Worm (Caenorhabditis elegans): ENCODE data around the gene F09C6.12.

The F09C6.12 gene

DNA sequence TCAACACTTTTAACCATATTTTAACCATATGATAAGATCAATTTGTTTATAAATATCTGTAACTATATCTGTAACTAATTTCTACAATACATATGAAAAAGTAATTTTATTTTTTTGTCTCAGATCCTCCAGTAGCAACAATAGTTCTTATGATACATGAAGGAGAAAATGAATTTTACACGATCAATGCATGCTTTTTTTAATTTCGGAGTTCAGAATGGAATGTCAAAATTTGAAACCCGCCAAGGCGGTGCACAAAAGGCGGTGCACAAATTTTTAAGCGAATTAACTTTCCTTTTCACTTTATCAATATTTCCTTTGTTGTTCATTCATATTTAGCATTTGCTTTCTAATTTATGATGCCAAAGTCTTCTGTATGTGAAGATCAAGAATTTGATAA, 39.7 kb upstream of the F09C6.12 start, which contains the start of gene clec-25:
Gene clec-25 (plus strand): TSS at position 301 of the 400 bp plus-strand sequence.
- TF ChIP-seq elt-1 (tag; optimal IDR thresholded peaks at IDR 0.05) (no peak), aly-2 (tag; optimal IDR thresholded peaks at IDR 0.05) (no peak), elt-3 (tag; optimal IDR thresholded peaks at IDR 0.05) (no peak), lin-39 (tag; optimal IDR thresholded peaks at IDR 0.05) (no peak), unc-62 (GFP tag; optimal IDR thresholded peaks at IDR 0.05) (no peak), sea-2 (GFP tag; optimal IDR thresholded peaks at IDR 0.05) (no peak), elt-2 (tag; optimal IDR thresholded peaks at IDR 0.05) (no peak), ZK546.5 (tag; optimal IDR thresholded peaks at IDR 0.05) (no peak), eor-1 (tag; optimal IDR thresholded peaks at IDR 0.05) (no peak), ztf-4 (tag; optimal IDR thresholded peaks at IDR 0.05) (no peak), nhr-237 (tag; optimal IDR thresholded peaks at IDR 0.05) (no peak), lin-15B (tag; optimal IDR thresholded peaks at IDR 0.05) (no peak), zag-1 (tag; optimal IDR thresholded peaks at IDR 0.05) (no peak), ceh-16 (tag; optimal IDR thresholded peaks at IDR 0.05) (no peak), nhr-67 (tag; optimal IDR thresholded peaks at IDR 0.05) (no peak), ceh-82 (tag; optimal IDR thresholded peaks at IDR 0.05) (no peak)

DNA sequence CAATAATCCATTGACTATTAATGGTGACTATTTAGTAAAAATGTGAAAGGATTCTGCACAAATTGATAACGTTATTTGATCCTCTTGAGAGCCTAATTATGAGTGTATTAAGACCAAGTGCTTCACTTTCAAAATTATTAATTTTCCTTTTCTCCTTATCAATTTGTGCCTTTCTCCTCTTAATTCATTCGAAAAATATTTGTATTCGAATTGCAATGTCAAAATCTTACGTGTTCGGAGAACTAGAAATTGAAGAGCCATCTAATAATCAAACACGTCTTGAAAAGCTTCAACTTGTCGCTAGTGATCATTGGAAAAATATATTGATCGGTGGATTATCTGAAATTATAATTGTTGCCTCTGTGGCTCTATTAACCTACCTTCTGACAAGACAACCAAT, 34.2 kb upstream of the F09C6.12 start, which contains the start of the genes clec-36 and clec-26:
Gene clec-36 (minus strand): TSS at position 101 of the 400 bp plus-strand sequence.
Gene clec-26 (plus strand): TSS at position 114 of the 400 bp plus-strand sequence.
- TF ChIP-seq elt-2 (tag; optimal IDR thresholded peaks at IDR 0.05) (peak; percentile 27), egl-27 (tag; optimal IDR thresholded peaks at IDR 0.05) (no peak)

DNA sequence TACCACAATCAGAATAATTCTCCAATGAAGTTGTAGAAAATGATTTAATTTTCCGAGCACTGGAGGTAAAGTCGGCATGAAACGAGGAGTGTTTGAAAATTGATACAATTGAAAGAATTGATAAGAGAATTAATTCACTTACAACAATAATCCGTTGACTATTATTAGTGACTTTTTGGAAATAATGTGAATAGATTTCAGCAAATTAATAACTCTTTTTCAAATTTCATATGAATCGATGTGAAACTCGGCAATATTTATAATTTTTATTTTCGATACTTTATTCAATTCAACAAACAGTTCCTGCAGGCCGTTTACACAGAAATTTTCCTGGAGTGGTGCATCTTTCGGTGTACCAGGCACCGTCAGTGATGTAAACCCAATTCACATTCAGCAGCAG, 30.7 kb upstream of the F09C6.12 start, which contains the start of gene clec-37:
Gene clec-37 (minus strand): TSS at position 101 of the 400 bp plus-strand sequence.
- TF ChIP-seq nhr-67 (tag; optimal IDR thresholded peaks at IDR 0.05) (no peak), hmg-11 (tag; optimal IDR thresholded peaks at IDR 0.05) (no peak), ceh-82 (tag; optimal IDR thresholded peaks at IDR 0.05) (no peak), nfya-1 (tag; optimal IDR thresholded peaks at IDR 0.05; ENCODE audit: insufficient read depth) (no peak)

DNA sequence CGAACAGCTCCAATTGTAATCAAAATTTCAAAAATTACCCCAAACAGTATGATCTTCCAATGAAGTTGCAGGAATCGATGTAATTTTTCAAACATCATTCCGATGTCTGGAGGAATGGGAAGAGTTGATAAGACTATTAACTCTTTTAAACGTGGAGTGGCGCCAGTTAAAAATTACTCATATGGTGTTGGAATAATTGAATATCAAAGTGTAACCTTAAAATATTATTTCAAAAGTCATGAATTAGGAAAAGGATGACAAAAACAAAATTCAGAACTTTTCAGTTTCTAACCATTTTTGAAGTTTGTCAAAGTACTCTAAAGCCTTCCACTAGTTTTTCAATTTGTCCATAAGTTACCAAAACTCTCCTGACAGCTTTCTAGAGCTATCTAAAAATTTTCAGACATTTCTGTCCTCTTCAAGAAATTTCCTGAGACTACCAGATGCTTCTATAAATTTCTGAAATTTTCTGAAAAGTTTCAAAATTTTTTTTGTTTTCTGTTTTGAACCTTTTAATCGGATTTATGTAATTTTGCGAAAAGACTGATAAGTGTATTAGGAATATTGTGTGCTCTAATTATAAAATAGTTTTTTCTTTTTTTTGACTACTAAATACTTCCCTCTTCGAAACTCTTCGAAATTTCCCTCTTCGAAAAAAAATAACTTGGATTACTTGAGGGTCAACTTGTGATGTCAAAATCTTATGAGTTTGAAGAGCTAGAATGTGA, 28.5 kb upstream of the F09C6.12 start, which contains the start of the genes clec-35 and clec-27:
Gene clec-35 (minus strand): TSS at position 101 of the 728 bp plus-strand sequence.
Gene clec-27 (plus strand): TSS at position 678 of the 728 bp plus-strand sequence.
- no peak for TF ChIP-seq R02D3.7 (tag; optimal IDR thresholded peaks at IDR 0.05)
- no peak for TF ChIP-seq ceh-28 (tag; optimal IDR thresholded peaks at IDR 0.05)
- TF ChIP-seq unc-62 (GFP tag; optimal IDR thresholded peaks at IDR 0.05) = no peak
- TF ChIP-seq ceh-16 (tag; optimal IDR thresholded peaks at IDR 0.05) = no peak

ce11 chrV:16857977-16858479, 24.6 kb upstream of the F09C6.12 start, which contains the start of the genes clec-31 and clec-22:
Gene clec-31, minus strand, starts transcription at chrV:16858077.
Gene clec-22, plus strand, starts transcription at chrV:16858429.
- TF ChIP-seq jun-1 (tag; optimal IDR thresholded peaks at IDR 0.05) (no peak), ceh-28 (tag; optimal IDR thresholded peaks at IDR 0.05) (no peak), lin-15B (tag; optimal IDR thresholded peaks at IDR 0.05) (no peak)

DNA sequence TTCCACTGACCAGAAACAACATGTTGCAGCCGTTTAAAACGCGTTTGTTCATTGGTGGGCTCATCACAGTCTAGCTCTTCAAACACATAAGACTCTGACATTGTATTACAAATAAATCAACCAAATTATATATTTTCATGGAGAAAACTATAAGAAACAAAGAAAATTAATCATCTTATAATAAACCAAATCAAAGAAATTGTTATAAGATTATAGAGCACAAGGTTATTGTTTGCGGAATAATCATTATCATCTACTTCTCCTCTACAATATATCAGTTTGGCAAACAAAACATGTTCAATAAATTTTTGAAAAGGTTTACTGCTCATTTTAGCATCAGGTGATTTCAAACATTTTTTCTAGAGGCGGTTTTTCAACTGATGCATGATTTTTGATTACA, 20.9 kb upstream of the F09C6.12 start, which contains the start of the genes clec-32 and clec-24:
Gene clec-32 (minus strand): TSS at position 101 of the 400 bp plus-strand sequence.
Gene clec-24 (plus strand): TSS at position 294 of the 400 bp plus-strand sequence.
- TF ChIP-seq ceh-9 (tag; optimal IDR thresholded peaks at IDR 0.05) = no peak
- no peak for TF ChIP-seq elt-2 (tag; optimal IDR thresholded peaks at IDR 0.05)
- no peak for TF ChIP-seq mdl-1 (tag; optimal IDR thresholded peaks at IDR 0.05)
- TF ChIP-seq nhr-28 (tag; optimal IDR thresholded peaks at IDR 0.05) = no peak
- no peak for TF ChIP-seq nhr-25 (tag; optimal IDR thresholded peaks at IDR 0.05)
- no peak for TF ChIP-seq ZK546.5 (tag; optimal IDR thresholded peaks at IDR 0.05)
- no peak for TF ChIP-seq nhr-77 (tag; optimal IDR thresholded peaks at IDR 0.05)
- no peak for TF ChIP-seq nhr-76 (tag; optimal IDR thresholded peaks at IDR 0.05)
- TF ChIP-seq unc-62 (GFP tag; optimal IDR thresholded peaks at IDR 0.05) = no peak
- no peak for TF ChIP-seq eor-1 (tag; optimal IDR thresholded peaks at IDR 0.05)
- no peak for TF ChIP-seq fos-1 (tag; optimal IDR thresholded peaks at IDR 0.05)
- TF ChIP-seq egl-27 (tag; optimal IDR thresholded peaks at IDR 0.05) = no peak
- TF ChIP-seq elt-3 (tag; optimal IDR thresholded peaks at IDR 0.05) = no peak
- no peak for TF ChIP-seq nhr-237 (tag; optimal IDR thresholded peaks at IDR 0.05)
- no peak for TF ChIP-seq lsy-12 (tag; optimal IDR thresholded peaks at IDR 0.05)
- TF ChIP-seq snpc-4 (tag; optimal IDR thresholded peaks at IDR 0.05) = no peak
